Fruit fly (Drosophila melanogaster) whole organism, embryonic: Measurements from ENCODE around the gene CG15539.

ENCODE experiments used
- Atf6 ChIP-seq: fragments of 200-800 bp; sonication (Bioruptor generic); IDR thresholded peaks from 2 replicates; pipeline ENCODE4 v1.3.6; 2022; ENCODE audit warnings: missing biosample characterization, missing genetic modification characterization
- B-H1 ChIP-seq: fragments of 200-800 bp; sonication (Bioruptor generic); IDR thresholded peaks from 3 replicates; pipeline ENCODE4 v1.3.6; 2022; ENCODE audit warnings: missing biosample characterization, missing genetic modification characterization
- CG7556 ChIP-seq: fragments of 200-800 bp; sonication (Bioruptor generic); optimal IDR thresholded peaks from 2 replicates; lab custom pipeline; 2017; ENCODE audit warnings: missing biosample characterization, mild to moderate bottlenecking, missing genetic modification characterization
- Doc3 ChIP-seq: fragments of 200-800 bp; sonication (Bioruptor generic); IDR thresholded peaks from 3 replicates; pipeline ENCODE4 v1.3.6; 2022; ENCODE audit warnings: missing biosample characterization, missing genetic modification characterization; ENCODE audit not compliant: partially characterized antibody
- Fer3 ChIP-seq: fragments of 200-800 bp; sonication (Bioruptor generic); optimal IDR thresholded peaks from 2 replicates; lab custom pipeline; 2018; ENCODE audit warnings: missing biosample characterization, mild to moderate bottlenecking, missing genetic modification characterization, moderate library complexity
- chn ChIP-seq: fragments of 200-800 bp; sonication (Bioruptor generic); optimal IDR thresholded peaks from 2 replicates; lab custom pipeline; 2016; ENCODE audit warnings: missing biosample characterization, missing genetic modification characterization
- danr ChIP-seq: fragments of 200-800 bp; sonication (Bioruptor generic); IDR thresholded peaks from 2 replicates; pipeline ENCODE4 v1.3.6; 2022; ENCODE audit warnings: missing biosample characterization, missing genetic modification characterization
- p53 ChIP-seq: fragments of 200-800 bp; sonication (Bioruptor generic); optimal IDR thresholded peaks from 2 replicates; lab custom pipeline; 2016; ENCODE audit warnings: missing biosample characterization, missing genetic modification characterization
- vvl ChIP-seq: fragments of 200-800 bp; sonication (Bioruptor generic); IDR thresholded peaks from 2 replicates; pipeline ENCODE4 v1.3.6; 2022; ENCODE audit warnings: missing biosample characterization, missing genetic modification characterization

dm6 chr3R:30536919-30537318, 31.1 kb downstream of the CG15539 start:
- TF ChIP-seq Doc3, result no peak
- no peak for TF ChIP-seq CG7556
- no peak for TF ChIP-seq vvl (GFP tag; lab: Robert Waterston, UW)
- no peak for TF ChIP-seq danr (GFP tag; lab: Robert Waterston, UW)
- TF ChIP-seq Atf6, result 0 out of 2 replicates have a peak, but pooled peaks have one; percentile 10
- TF ChIP-seq Fer3 (tag; lab: Kevin White, UChicago), result no peak
- no peak for TF ChIP-seq chn (GFP tag; lab: Kevin White, UChicago)
- TF ChIP-seq p53, result no peak
- no peak for TF ChIP-seq B-H1 (GFP tag; lab: Robert Waterston, UW)
